Worm (Caenorhabditis elegans) whole organism, L1 larva: ENCODE data around the gene W03D2.9.
A peak's percentile ranks its signal among the peaks of the same experiment; 100 is the strongest.

Experiments
- aha-1 ChIP-seq: fragments of 150-350 bp; optimal IDR thresholded peaks from 2 replicates; lab custom pipeline; 2014; ENCODE audit warnings: missing biosample characterization, missing genetic modification characterization
- blmp-1 ChIP-seq: fragments of 150-350 bp; optimal IDR thresholded peaks from 2 replicates; lab custom pipeline; 2014; ENCODE audit warnings: missing biosample characterization, missing genetic modification characterization
- ceh-82 ChIP-seq, 3 experiments: fragments of 150-350 bp in 1 of 3; sonication (generic microtip) in 2 of 3; optimal IDR thresholded peaks; 2 replicates each; lab custom pipeline; 2014 to 2017; ENCODE audit warnings: missing biosample characterization in 3 of 3, missing genetic modification characterization in 3 of 3
- ceh-88 ChIP-seq: fragments of 200-800 bp; sonication (Bioruptor generic); IDR thresholded peaks from 2 replicates; pipeline ENCODE4 v1.3.6; 2022; ENCODE audit warnings: missing genetic modification characterization, missing compliant biosample characterization
- ceh-90 ChIP-seq: sonication (generic microtip); optimal IDR thresholded peaks from 2 replicates; lab custom pipeline; 2016; ENCODE audit warnings: missing genetic modification characterization, missing compliant biosample characterization
- dpl-1 ChIP-seq, 3 experiments: fragments of 150-350 bp in 2 of 3; sonication (generic microtip) in 1 of 3; optimal IDR thresholded peaks; 2 replicates each; lab custom pipeline; 2014 to 2017; ENCODE audit warnings: missing biosample characterization in 3 of 3, missing genetic modification characterization in 3 of 3, missing genetic modification reagents in 3 of 3
- dsc-1 ChIP-seq: sonication (generic microtip); optimal IDR thresholded peaks from 2 replicates; lab custom pipeline; 2016; ENCODE audit warnings: mild to moderate bottlenecking, missing genetic modification characterization, missing compliant biosample characterization
- efl-1 ChIP-seq, 4 experiments: fragments of 150-350 bp; optimal IDR thresholded peaks in 3 of 4; peaks in 1 of 4; 1 replicate in 1 of 4; 2 replicates in 3 of 4; lab custom pipeline; 2014; ENCODE audit warnings: missing biosample characterization in 2 of 4, missing genetic modification characterization in 2 of 4, missing genetic modification reagents in 2 of 4
- efl-3 ChIP-seq: fragments of 200-800 bp; sonication (Bioruptor generic); optimal IDR thresholded peaks from 2 replicates; lab custom pipeline; 2018; ENCODE audit warnings: mild to moderate bottlenecking, missing genetic modification characterization, missing compliant biosample characterization
- ets-5 ChIP-seq: fragments of 200-800 bp; sonication (Bioruptor generic); IDR thresholded peaks from 2 replicates; pipeline ENCODE4 v1.3.6; 2022; ENCODE audit warnings: missing genetic modification characterization, missing compliant biosample characterization
- fkh-10 ChIP-seq: sonication (generic microtip); optimal IDR thresholded peaks from 2 replicates; lab custom pipeline; 2017; ENCODE audit warnings: missing biosample characterization, missing genetic modification reagents, missing genetic modification characterization
- fkh-8 ChIP-seq: sonication (generic microtip); optimal IDR thresholded peaks from 2 replicates; lab custom pipeline; 2016; ENCODE audit warnings: mild to moderate bottlenecking, missing genetic modification characterization, missing compliant biosample characterization
- fos-1 ChIP-seq: fragments of 150-350 bp; optimal IDR thresholded peaks from 2 replicates; lab custom pipeline; 2014; ENCODE audit warnings: missing biosample characterization, missing genetic modification characterization
- grh-1 ChIP-seq: fragments of 200-800 bp; sonication (Bioruptor generic); IDR thresholded peaks from 2 replicates; pipeline ENCODE4 v1.3.6; 2022; ENCODE audit warnings: missing genetic modification reagents, missing genetic modification characterization, missing compliant biosample characterization
- irx-1 ChIP-seq: sonication (generic microtip); optimal IDR thresholded peaks from 2 replicates; lab custom pipeline; 2016; ENCODE audit warnings: missing genetic modification characterization, missing compliant biosample characterization
- jun-1 ChIP-seq: fragments of 150-350 bp; optimal IDR thresholded peaks from 2 replicates; lab custom pipeline; 2014; ENCODE audit warnings: missing biosample characterization, missing genetic modification reagents, missing genetic modification characterization
- lin-13 ChIP-seq: fragments of 150-350 bp; optimal IDR thresholded peaks from 2 replicates; lab custom pipeline; 2014; ENCODE audit warnings: missing biosample characterization, missing genetic modification reagents, missing genetic modification characterization
- lin-14 ChIP-seq: fragments of 200-800 bp; sonication (Bioruptor generic); optimal IDR thresholded peaks from 2 replicates; lab custom pipeline; 2018; ENCODE audit warnings: mild to moderate bottlenecking, missing genetic modification characterization, moderate library complexity, missing compliant biosample characterization
- lin-35 ChIP-seq, 2 experiments: fragments of 150-350 bp; optimal IDR thresholded peaks; 2 replicates each; lab custom pipeline; 2014; ENCODE audit warnings: missing biosample characterization in 2 of 2, missing genetic modification characterization in 2 of 2, missing genetic modification reagents in 2 of 2
- lin-39 ChIP-seq: fragments of 150-350 bp; optimal IDR thresholded peaks from 2 replicates; lab custom pipeline; 2014; ENCODE audit warnings: missing biosample characterization, missing genetic modification reagents, missing genetic modification characterization
- lir-3 ChIP-seq: sonication (generic microtip); optimal IDR thresholded peaks from 2 replicates; lab custom pipeline; 2016; ENCODE audit warnings: mild to moderate bottlenecking, missing genetic modification characterization, moderate library complexity, missing compliant biosample characterization; ENCODE audit not compliant: poor library complexity
- lsy-2 ChIP-seq, 2 experiments: fragments of 150-350 bp; optimal IDR thresholded peaks; 2 replicates each; lab custom pipeline; 2014; ENCODE audit warnings: missing biosample characterization in 2 of 2, missing genetic modification characterization in 2 of 2
- mdl-1 ChIP-seq, 2 experiments: fragments of 150-350 bp; optimal IDR thresholded peaks; 2 replicates each; lab custom pipeline; 2014 to 2017; ENCODE audit warnings: missing biosample characterization in 2 of 2, missing genetic modification characterization in 2 of 2, inconsistent platforms in 1 of 2
- mef-2 ChIP-seq: fragments of 150-350 bp; optimal IDR thresholded peaks from 2 replicates; lab custom pipeline; 2014; ENCODE audit warnings: missing biosample characterization, missing genetic modification characterization
- mep-1 ChIP-seq: fragments of 150-350 bp; optimal IDR thresholded peaks from 2 replicates; lab custom pipeline; 2014; ENCODE audit warnings: missing biosample characterization, missing genetic modification characterization
- nhr-11 ChIP-seq: fragments of 150-350 bp; optimal IDR thresholded peaks from 2 replicates; lab custom pipeline; 2014; ENCODE audit warnings: missing biosample characterization, missing genetic modification characterization
- nhr-19 ChIP-seq: fragments of 200-800 bp; sonication (Bioruptor generic); conservative IDR thresholded peaks from 2 replicates; pipeline ENCODE4 v1.3.6; 2022; ENCODE audit warnings: missing genetic modification characterization, missing compliant biosample characterization
- nhr-20 ChIP-seq: sonication (generic microtip); optimal IDR thresholded peaks from 2 replicates; lab custom pipeline; 2016; ENCODE audit warnings: mild to moderate bottlenecking, missing genetic modification characterization, missing compliant biosample characterization
- nhr-237 ChIP-seq: fragments of 150-350 bp; optimal IDR thresholded peaks from 2 replicates; lab custom pipeline; 2014; ENCODE audit warnings: missing biosample characterization, missing genetic modification characterization
- nhr-28 ChIP-seq: fragments of 150-350 bp; optimal IDR thresholded peaks from 2 replicates; lab custom pipeline; 2014; ENCODE audit warnings: missing biosample characterization, missing genetic modification characterization
- nhr-47 ChIP-seq: sonication (generic microtip); optimal IDR thresholded peaks from 2 replicates; lab custom pipeline; 2016; ENCODE audit warnings: mild to moderate bottlenecking, missing genetic modification characterization, moderate library complexity, missing compliant biosample characterization
- nhr-71 ChIP-seq: sonication (generic microtip); optimal IDR thresholded peaks from 2 replicates; lab custom pipeline; 2016; ENCODE audit warnings: mild to moderate bottlenecking, missing genetic modification characterization, moderate library complexity, missing compliant biosample characterization
- nhr-76 ChIP-seq: sonication (generic microtip); optimal IDR thresholded peaks from 2 replicates; lab custom pipeline; 2017; ENCODE audit warnings: missing biosample characterization, missing genetic modification characterization
- nhr-85 ChIP-seq: sonication (generic microtip); peaks from one replicate; lab custom pipeline; 2016; ENCODE audit warnings: missing genetic modification characterization, inconsistent platforms, missing compliant biosample characterization
- nhr-90 ChIP-seq: sonication (generic microtip); optimal IDR thresholded peaks from 2 replicates; lab custom pipeline; 2016; ENCODE audit warnings: mild to moderate bottlenecking, missing genetic modification characterization, missing compliant biosample characterization; ENCODE audit not compliant: poor library complexity
- pax-3 ChIP-seq: fragments of 200-800 bp; sonication (Bioruptor generic); optimal IDR thresholded peaks from 2 replicates; lab custom pipeline; 2018; ENCODE audit warnings: mild to moderate bottlenecking, missing genetic modification characterization, moderate library complexity, missing compliant biosample characterization
- pqm-1 ChIP-seq: sonication (generic microtip); optimal IDR thresholded peaks from 3 replicates; lab custom pipeline; 2017; ENCODE audit warnings: missing biosample characterization, missing genetic modification characterization
- rnt-1 ChIP-seq: sonication (generic microtip); optimal IDR thresholded peaks from 2 replicates; lab custom pipeline; 2016; ENCODE audit warnings: mild to moderate bottlenecking, missing genetic modification characterization, moderate library complexity, missing compliant biosample characterization
- skn-1 ChIP-seq: fragments of 150-350 bp; optimal IDR thresholded peaks from 2 replicates; lab custom pipeline; 2014; ENCODE audit warnings: missing biosample characterization, missing genetic modification characterization
- snpc-4 ChIP-seq: fragments of 150-350 bp; optimal IDR thresholded peaks from 2 replicates; lab custom pipeline; 2014; ENCODE audit warnings: missing biosample characterization, missing genetic modification characterization
- snu-23 ChIP-seq: sonication (generic microtip); optimal IDR thresholded peaks from 2 replicates; lab custom pipeline; 2016; ENCODE audit warnings: missing genetic modification characterization, missing compliant biosample characterization
- sox-4 ChIP-seq: sonication (generic microtip); optimal IDR thresholded peaks from 2 replicates; lab custom pipeline; 2016; ENCODE audit warnings: missing genetic modification characterization, missing compliant biosample characterization
- sptf-1 ChIP-seq: fragments of 150-350 bp; optimal IDR thresholded peaks from 2 replicates; lab custom pipeline; 2014; ENCODE audit warnings: missing biosample characterization, missing genetic modification characterization
- swsn-7 ChIP-seq: sonication (generic microtip); optimal IDR thresholded peaks from 2 replicates; lab custom pipeline; 2016; ENCODE audit warnings: missing genetic modification characterization, missing compliant biosample characterization
- tbx-2 ChIP-seq: sonication (generic microtip); optimal IDR thresholded peaks from 2 replicates; lab custom pipeline; 2016; ENCODE audit warnings: missing genetic modification characterization, missing compliant biosample characterization
- unc-130 ChIP-seq: fragments of 150-350 bp; optimal IDR thresholded peaks from 2 replicates; lab custom pipeline; 2017; ENCODE audit warnings: missing biosample characterization, missing genetic modification characterization, inconsistent platforms
- unc-98 ChIP-seq: fragments of 200-800 bp; sonication (Bioruptor generic); IDR thresholded peaks from 2 replicates; pipeline ENCODE4 v1.3.6; 2022; ENCODE audit warnings: missing genetic modification characterization, missing compliant biosample characterization
- vab-15 ChIP-seq: sonication (generic microtip); optimal IDR thresholded peaks from 2 replicates; lab custom pipeline; 2017; ENCODE audit warnings: missing genotype, mild to moderate bottlenecking, missing genetic modification characterization, missing compliant biosample characterization
- xbp-1 ChIP-seq: sonication (generic microtip); optimal IDR thresholded peaks from 2 replicates; lab custom pipeline; 2016; ENCODE audit warnings: missing genetic modification characterization, missing compliant biosample characterization
- zag-1 ChIP-seq: fragments of 150-350 bp; optimal IDR thresholded peaks from 2 replicates; lab custom pipeline; 2014; ENCODE audit warnings: missing biosample characterization, missing genetic modification characterization
- ztf-4 ChIP-seq: fragments of 150-350 bp; optimal IDR thresholded peaks from 2 replicates; lab custom pipeline; 2014; ENCODE audit warnings: missing biosample characterization, missing genetic modification characterization

The W03D2.9 gene

ce11 chrIV:4025923-4026322 is 48.6 kb downstream of the W03D2.9 start:
- no peak for TF ChIP-seq vab-15 (tag; lab: Kevin White, UChicago)
- TF ChIP-seq aha-1 (tag; lab: Kevin White, UChicago), result peak; percentile 99
- peak; percentile 82 for TF ChIP-seq nhr-71
- peak; percentile 20 for TF ChIP-seq irx-1 (tag; lab: Kevin White, UChicago)
- TF ChIP-seq dsc-1 (tag; lab: Kevin White, UChicago), result peak; percentile 30
- no peak for TF ChIP-seq ets-5 (GFP tag; lab: Robert Waterston, UW)
- no peak for TF ChIP-seq nhr-237 (tag; lab: Kevin White, UChicago)
- TF ChIP-seq nhr-20 (tag; lab: Kevin White, UChicago), result peak; percentile 68
- TF ChIP-seq mep-1, result peak; percentile 65
- TF ChIP-seq mef-2, result no peak
- peak; percentile 43 for TF ChIP-seq snpc-4 (tag; lab: Kevin White, UChicago)
- peak; percentile 76 for TF ChIP-seq nhr-19 (GFP tag; lab: Robert Waterston, UW)
- peak; percentile 43 for TF ChIP-seq nhr-90 (tag; lab: Kevin White, UChicago)
- TF ChIP-seq tbx-2 (tag; lab: Kevin White, UChicago), result peak; percentile 34
- peak in 1 of 2 experiments; percentile 38 for TF ChIP-seq lsy-2 (tag; optimal IDR thresholded peaks at IDR 0.05; lab: Kevin White, UChicago)
- TF ChIP-seq swsn-7, result peak; percentile 44
- peak in 2 of 3 experiments; percentile 15 to 19 for TF ChIP-seq dpl-1 (GFP tag; optimal IDR thresholded peaks at IDR 0.05; lab: Kevin White, UChicago)
- TF ChIP-seq mdl-1 (tag; optimal IDR thresholded peaks at IDR 0.05; lab: Kevin White, UChicago), result peak; percentile 53 to 94
- no peak for TF ChIP-seq lin-39 (tag; lab: Kevin White, UChicago)
- no peak for TF ChIP-seq sox-4 (tag; lab: Kevin White, UChicago)
- no peak for TF ChIP-seq nhr-76
- peak; percentile 1 to 14 for TF ChIP-seq efl-1 (optimal IDR thresholded peaks at IDR 0.05; lab: Kevin White, UChicago)
- TF ChIP-seq efl-1 (GFP tag; optimal IDR thresholded peaks at IDR 0.05 in 1 of 2; lab: Kevin White, UChicago), result peak; percentile 25 to 91
- TF ChIP-seq fkh-8 (tag; lab: Kevin White, UChicago), result peak; percentile 73
- peak in 1 of 2 experiments; percentile 54 for TF ChIP-seq lin-35 (GFP tag; optimal IDR thresholded peaks at IDR 0.05; lab: Kevin White, UChicago)
- peak; percentile 66 for TF ChIP-seq skn-1 (tag; lab: Kevin White, UChicago)
- TF ChIP-seq nhr-47 (tag; lab: Kevin White, UChicago), result peak; percentile 71
- 0 out of 2 replicates have a peak, but pooled peaks have one; percentile 35 for TF ChIP-seq grh-1 (GFP tag; lab: Robert Waterston, UW)
- TF ChIP-seq blmp-1 (tag; lab: Kevin White, UChicago), result peak; percentile 4
- TF ChIP-seq snu-23 (GFP tag; lab: Kevin White, UChicago), result peak; percentile 45
- peak; percentile 86 for TF ChIP-seq nhr-85
- TF ChIP-seq ztf-4 (tag; lab: Kevin White, UChicago), result peak; percentile 53
- no peak for TF ChIP-seq fkh-10 (GFP tag; lab: Kevin White, UChicago)
- peak; percentile 67 for TF ChIP-seq pax-3
- TF ChIP-seq lin-14, result peak; percentile 87
- peak; percentile 0 for TF ChIP-seq lir-3 (tag; lab: Kevin White, UChicago)
- peak in 1 of 3 experiments; percentile 38 for TF ChIP-seq ceh-82 (tag; optimal IDR thresholded peaks at IDR 0.05; lab: Kevin White, UChicago)
- peak; percentile 14 for TF ChIP-seq xbp-1
- peak; percentile 65 for TF ChIP-seq rnt-1
- TF ChIP-seq lin-13 (GFP tag; lab: Kevin White, UChicago), result peak; percentile 66

- no peak for TF ChIP-seq nhr-11 (tag; lab: Kevin White, UChicago)
- no peak for TF ChIP-seq zag-1 (tag; lab: Kevin White, UChicago)
- peak; percentile 85 for TF ChIP-seq nhr-71
- no peak for TF ChIP-seq fos-1 (tag; lab: Kevin White, UChicago)
- TF ChIP-seq efl-3 (GFP tag; lab: Kevin White, UChicago), result no peak
- TF ChIP-seq nhr-237 (tag; lab: Kevin White, UChicago), result no peak
- TF ChIP-seq nhr-28 (tag; lab: Kevin White, UChicago), result no peak
- peak; percentile 73 for TF ChIP-seq jun-1
- TF ChIP-seq ceh-90, result no peak
- peak; percentile 78 for TF ChIP-seq unc-130 (tag; lab: Kevin White, UChicago)
- no peak for TF ChIP-seq ceh-88 (GFP tag; lab: Robert Waterston, UW)
- TF ChIP-seq nhr-19 (GFP tag; lab: Robert Waterston, UW), result peak; percentile 76
- TF ChIP-seq sptf-1 (tag; lab: Kevin White, UChicago), result no peak
- TF ChIP-seq grh-1 (GFP tag; lab: Robert Waterston, UW), result peak; percentile 50
- TF ChIP-seq lin-14, result peak; percentile 93
- no peak for TF ChIP-seq unc-98 (GFP tag; lab: Robert Waterston, UW)
- TF ChIP-seq pqm-1 (tag; lab: Kevin White, UChicago), result no peak
- TF ChIP-seq blmp-1 (tag; lab: Kevin White, UChicago), result peak; percentile 82
Measured at ce11 chrIV:4024159-4025004, 50.1 kb downstream of the W03D2.9 start.
